Worm (Caenorhabditis elegans): Measurements from ENCODE around the gene B0304.4.

DNA sequence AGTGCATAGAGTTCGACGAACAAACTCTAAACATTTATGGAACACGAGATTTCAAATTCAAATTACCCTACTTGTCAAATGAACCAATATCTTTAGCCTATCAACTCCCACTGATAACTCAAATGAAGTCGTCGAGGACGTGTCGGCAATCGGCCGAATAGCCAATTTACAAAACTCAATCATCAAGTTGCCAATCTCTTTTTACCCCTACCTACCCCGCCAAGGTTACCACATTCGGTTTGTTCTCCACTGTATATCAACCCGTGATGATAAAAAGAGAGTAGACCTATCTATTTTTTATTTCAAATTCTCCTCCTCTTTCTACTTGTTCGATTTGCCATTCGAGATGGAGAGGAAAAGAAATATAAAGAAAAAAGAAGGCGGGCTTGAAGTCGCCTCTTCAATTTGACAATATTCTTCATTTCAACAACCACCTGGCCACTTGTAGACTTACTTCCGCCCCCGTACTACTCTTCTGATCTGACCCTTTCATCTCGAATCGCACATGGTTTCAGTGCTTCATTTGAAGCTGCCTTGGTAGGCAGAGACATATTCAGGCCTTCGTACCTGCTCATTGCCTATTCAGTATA, 27.1 kb upstream of the B0304.4 start:
- TF ChIP-seq F13C5.2 (tag; optimal IDR thresholded peaks at IDR 0.05) (no peak), tbx-37 (GFP tag; conservative IDR thresholded peaks at IDR 0.05) (no peak), ets-7 (tag; optimal IDR thresholded peaks at IDR 0.05) (no peak), tbx-11 (GFP tag; IDR thresholded peaks at IDR 0.05) (no peak), aly-1 (tag; optimal IDR thresholded peaks at IDR 0.05) (no peak), ama-1 (optimal IDR thresholded peaks at IDR 0.05) (no peak), ceh-13 (GFP tag; optimal IDR thresholded peaks at IDR 0.05) (no peak)
